Fruit fly (Drosophila melanogaster) whole organism, pupa: Measurements from ENCODE around the gene Lcch3.

Experiments
- CG10348 ChIP-seq: fragments of 200-800 bp; sonication (Bioruptor generic); IDR thresholded peaks from 2 replicates; pipeline ENCODE4 v1.3.6; 2022; ENCODE audit warnings: missing biosample characterization, missing genetic modification characterization
- CG12605 ChIP-seq: fragments of 200-800 bp; sonication (Bioruptor generic); IDR thresholded peaks from 2 replicates; pipeline ENCODE4 v1.3.6; 2022; ENCODE audit warnings: missing biosample characterization, missing genetic modification characterization
- CG15710 ChIP-seq: fragments of 200-800 bp; sonication (Bioruptor generic); optimal IDR thresholded peaks from 2 replicates; lab custom pipeline; 2018; ENCODE audit warnings: missing biosample characterization, mild to moderate bottlenecking, missing genetic modification characterization, moderate library complexity
- CG17806 ChIP-seq: fragments of 200-800 bp; sonication (Bioruptor generic); optimal IDR thresholded peaks from 2 replicates; lab custom pipeline; 2018; ENCODE audit warnings: missing biosample characterization, mild to moderate bottlenecking, missing genetic modification characterization, moderate library complexity
- EcR ChIP-seq: fragments of 200-800 bp; sonication (Bioruptor generic); optimal IDR thresholded peaks from 3 replicates; lab custom pipeline; 2019; ENCODE audit warnings: missing biosample characterization, missing genetic modification characterization, mild to moderate bottlenecking, moderate library complexity, missing genetic modification reagents
- Ets98B ChIP-seq: fragments of 200-800 bp; sonication (Bioruptor generic); IDR thresholded peaks from 2 replicates; pipeline ENCODE4 v1.3.6; 2022; ENCODE audit warnings: missing biosample characterization, missing genetic modification characterization
- gl ChIP-seq: fragments of 200-800 bp; sonication (Bioruptor generic); optimal IDR thresholded peaks from 2 replicates; lab custom pipeline; 2018; ENCODE audit warnings: missing biosample characterization, mild to moderate bottlenecking, missing genetic modification characterization
- rn ChIP-seq: fragments of 200-800 bp; sonication (Bioruptor generic); IDR thresholded peaks from 2 replicates; pipeline ENCODE4 v1.3.6; 2022; ENCODE audit warnings: missing biosample characterization, missing genetic modification characterization

dm6 chrX:15969577-15969976 is 44.7 kb downstream of the Lcch3 start:
- TF ChIP-seq CG17806 (no peak), EcR (no peak), CG10348 (no peak), Ets98B (no peak), CG15710 (tag; lab: Kevin White, UChicago) (no peak), gl (tag; lab: Kevin White, UChicago) (no peak), CG12605 (GFP tag; lab: Robert Waterston, UW) (no peak), rn (GFP tag; lab: Robert Waterston, UW) (no peak)
